Worm (Caenorhabditis elegans) whole organism, L1 larva: ENCODE measurements around the gene swt-4.

Experiments used
- C04F5.9 ChIP-seq: sonication (generic microtip); optimal IDR thresholded peaks from 2 replicates; lab custom pipeline; 2016; ENCODE audit warnings: missing genetic modification characterization, missing compliant biosample characterization
- C16A3.4 ChIP-seq: fragments of 150-350 bp; optimal IDR thresholded peaks from 2 replicates; lab custom pipeline; 2014; ENCODE audit warnings: missing biosample characterization, missing genetic modification characterization
- C34B4.2 ChIP-seq: sonication (generic microtip); optimal IDR thresholded peaks from 2 replicates; lab custom pipeline; 2017; ENCODE audit warnings: mild to moderate bottlenecking, missing genetic modification characterization, missing compliant biosample characterization
- aha-1 ChIP-seq: fragments of 150-350 bp; optimal IDR thresholded peaks from 2 replicates; lab custom pipeline; 2014; ENCODE audit warnings: missing biosample characterization, missing genetic modification characterization
- alr-1 ChIP-seq: fragments of 200-800 bp; sonication (Bioruptor generic); optimal IDR thresholded peaks from 2 replicates; lab custom pipeline; 2018; ENCODE audit warnings: borderline replicate concordance, mild to moderate bottlenecking, missing genetic modification characterization, missing compliant biosample characterization
- aly-2 ChIP-seq: fragments of 150-350 bp; optimal IDR thresholded peaks from 2 replicates; lab custom pipeline; 2014; ENCODE audit warnings: missing biosample characterization, missing genetic modification characterization
- ama-1 ChIP-seq: fragments of 150-350 bp; optimal IDR thresholded peaks from 2 replicates; lab custom pipeline; 2014
- blmp-1 ChIP-seq: fragments of 150-350 bp; optimal IDR thresholded peaks from 2 replicates; lab custom pipeline; 2014; ENCODE audit warnings: missing biosample characterization, missing genetic modification characterization
- ceh-82 ChIP-seq, 3 experiments: fragments of 150-350 bp in 1 of 3; sonication (generic microtip) in 2 of 3; optimal IDR thresholded peaks; 2 replicates each; lab custom pipeline; 2014 to 2017; ENCODE audit warnings: missing biosample characterization in 3 of 3, missing genetic modification characterization in 3 of 3
- ceh-88 ChIP-seq: fragments of 200-800 bp; sonication (Bioruptor generic); IDR thresholded peaks from 2 replicates; pipeline ENCODE4 v1.3.6; 2022; ENCODE audit warnings: missing genetic modification characterization, missing compliant biosample characterization
- ceh-90 ChIP-seq: sonication (generic microtip); optimal IDR thresholded peaks from 2 replicates; lab custom pipeline; 2016; ENCODE audit warnings: missing genetic modification characterization, missing compliant biosample characterization
- dsc-1 ChIP-seq: sonication (generic microtip); optimal IDR thresholded peaks from 2 replicates; lab custom pipeline; 2016; ENCODE audit warnings: mild to moderate bottlenecking, missing genetic modification characterization, missing compliant biosample characterization
- efl-1 ChIP-seq, 4 experiments: fragments of 150-350 bp; optimal IDR thresholded peaks in 3 of 4; peaks in 1 of 4; 1 replicate in 1 of 4; 2 replicates in 3 of 4; lab custom pipeline; 2014; ENCODE audit warnings: missing biosample characterization in 2 of 4, missing genetic modification characterization in 2 of 4, missing genetic modification reagents in 2 of 4
- egl-13 ChIP-seq: sonication (generic microtip); optimal IDR thresholded peaks from 2 replicates; lab custom pipeline; 2016; ENCODE audit warnings: missing genotype, missing genetic modification reagents, missing genetic modification characterization, missing compliant biosample characterization
- egl-27 ChIP-seq, 2 experiments: fragments of 150-350 bp in 1 of 2; sonication (generic microtip); optimal IDR thresholded peaks; 3 replicates each; lab custom pipeline; 2017 to 2018; ENCODE audit warnings: missing biosample characterization in 2 of 2, missing genetic modification characterization in 2 of 2, missing genetic modification reagents in 2 of 2
- elt-3 ChIP-seq, 6 experiments: fragments of 150-350 bp in 1 of 6; sonication (generic microtip); optimal IDR thresholded peaks; 2 replicates each; lab custom pipeline; 2017 to 2018; ENCODE audit warnings: missing biosample characterization in 6 of 6, missing genetic modification characterization in 6 of 6, inconsistent platforms in 1 of 6
- ets-5 ChIP-seq: fragments of 200-800 bp; sonication (Bioruptor generic); IDR thresholded peaks from 2 replicates; pipeline ENCODE4 v1.3.6; 2022; ENCODE audit warnings: missing genetic modification characterization, missing compliant biosample characterization
- fkh-8 ChIP-seq: sonication (generic microtip); optimal IDR thresholded peaks from 2 replicates; lab custom pipeline; 2016; ENCODE audit warnings: mild to moderate bottlenecking, missing genetic modification characterization, missing compliant biosample characterization
- grh-1 ChIP-seq: fragments of 200-800 bp; sonication (Bioruptor generic); IDR thresholded peaks from 2 replicates; pipeline ENCODE4 v1.3.6; 2022; ENCODE audit warnings: missing genetic modification reagents, missing genetic modification characterization, missing compliant biosample characterization
- hpl-2 ChIP-seq: fragments of 150-350 bp; optimal IDR thresholded peaks from 2 replicates; lab custom pipeline; 2014; ENCODE audit warnings: missing biosample characterization, missing genetic modification reagents, missing genetic modification characterization
- irx-1 ChIP-seq: sonication (generic microtip); optimal IDR thresholded peaks from 2 replicates; lab custom pipeline; 2016; ENCODE audit warnings: missing genetic modification characterization, missing compliant biosample characterization
- lir-3 ChIP-seq: sonication (generic microtip); optimal IDR thresholded peaks from 2 replicates; lab custom pipeline; 2016; ENCODE audit warnings: mild to moderate bottlenecking, missing genetic modification characterization, moderate library complexity, missing compliant biosample characterization; ENCODE audit not compliant: poor library complexity
- nhr-11 ChIP-seq: fragments of 150-350 bp; optimal IDR thresholded peaks from 2 replicates; lab custom pipeline; 2014; ENCODE audit warnings: missing biosample characterization, missing genetic modification characterization
- nhr-20 ChIP-seq: sonication (generic microtip); optimal IDR thresholded peaks from 2 replicates; lab custom pipeline; 2016; ENCODE audit warnings: mild to moderate bottlenecking, missing genetic modification characterization, missing compliant biosample characterization
- nhr-47 ChIP-seq: sonication (generic microtip); optimal IDR thresholded peaks from 2 replicates; lab custom pipeline; 2016; ENCODE audit warnings: mild to moderate bottlenecking, missing genetic modification characterization, moderate library complexity, missing compliant biosample characterization
- nhr-71 ChIP-seq: sonication (generic microtip); optimal IDR thresholded peaks from 2 replicates; lab custom pipeline; 2016; ENCODE audit warnings: mild to moderate bottlenecking, missing genetic modification characterization, moderate library complexity, missing compliant biosample characterization
- pqm-1 ChIP-seq: sonication (generic microtip); optimal IDR thresholded peaks from 3 replicates; lab custom pipeline; 2017; ENCODE audit warnings: missing biosample characterization, missing genetic modification characterization
- snpc-4 ChIP-seq: fragments of 150-350 bp; optimal IDR thresholded peaks from 2 replicates; lab custom pipeline; 2014; ENCODE audit warnings: missing biosample characterization, missing genetic modification characterization
- sup-37 ChIP-seq: fragments of 200-800 bp; sonication (Bioruptor generic); optimal IDR thresholded peaks from 2 replicates; lab custom pipeline; 2018; ENCODE audit warnings: mild to moderate bottlenecking, missing genetic modification characterization, missing compliant biosample characterization
- swsn-7 ChIP-seq: sonication (generic microtip); optimal IDR thresholded peaks from 2 replicates; lab custom pipeline; 2016; ENCODE audit warnings: missing genetic modification characterization, missing compliant biosample characterization
- tlp-1 ChIP-seq: fragments of 150-350 bp; optimal IDR thresholded peaks from 2 replicates; lab custom pipeline; 2014; ENCODE audit warnings: missing biosample characterization, missing genetic modification characterization
- unc-30 ChIP-seq: sonication (generic microtip); optimal IDR thresholded peaks from 2 replicates; lab custom pipeline; 2017; ENCODE audit warnings: missing biosample characterization, missing genetic modification characterization
- unc-86 ChIP-seq: sonication (generic microtip); optimal IDR thresholded peaks from 2 replicates; lab custom pipeline; 2016; ENCODE audit warnings: missing genetic modification characterization, missing compliant biosample characterization
- unc-98 ChIP-seq: fragments of 200-800 bp; sonication (Bioruptor generic); IDR thresholded peaks from 2 replicates; pipeline ENCODE4 v1.3.6; 2022; ENCODE audit warnings: missing genetic modification characterization, missing compliant biosample characterization
- xbp-1 ChIP-seq: sonication (generic microtip); optimal IDR thresholded peaks from 2 replicates; lab custom pipeline; 2016; ENCODE audit warnings: missing genetic modification characterization, missing compliant biosample characterization
- ztf-11 ChIP-seq, 2 experiments: sonication (generic microtip); optimal IDR thresholded peaks; 2 replicates each; lab custom pipeline; 2016 to 2017; ENCODE audit warnings: missing genetic modification characterization in 2 of 2, missing biosample characterization in 1 of 2, missing compliant biosample characterization in 1 of 2
- ztf-4 ChIP-seq: fragments of 150-350 bp; optimal IDR thresholded peaks from 2 replicates; lab custom pipeline; 2014; ENCODE audit warnings: missing biosample characterization, missing genetic modification characterization

swt-4 gene

ce11 chrIII:10621208-10621607 is 7.7 kb downstream of the swt-4 start, which contains the start of the genes lron-10 and hpr-9 (continued):
- TF ChIP-seq ceh-82 (tag; optimal IDR thresholded peaks at IDR 0.05; lab: Kevin White, UChicago) = peak in 2 of 3 experiments; percentile 36 to 66
- TF ChIP-seq aly-2 (tag; lab: Kevin White, UChicago) = peak; percentile 49
- TF ChIP-seq snpc-4 (tag; lab: Kevin White, UChicago) = peak; percentile 32
- peak; percentile 90 for TF ChIP-seq grh-1
- no peak for TF ChIP-seq pqm-1
- TF ChIP-seq ztf-4 (tag; lab: Kevin White, UChicago) = peak; percentile 42
- peak; percentile 61; the same call in 1 of the 2 replicates for TF ChIP-seq ceh-88 (GFP tag; lab: Robert Waterston, UW)
- peak; percentile 70 for TF ChIP-seq C16A3.4 (tag; lab: Kevin White, UChicago)
- no peak for TF ChIP-seq ama-1 (lab: Kevin White, UChicago)
- peak; percentile 47 for TF ChIP-seq sup-37 (GFP tag; lab: Kevin White, UChicago)
- TF ChIP-seq lir-3 (tag; lab: Kevin White, UChicago) = peak; percentile 97
- peak; percentile 91 for TF ChIP-seq nhr-20
- TF ChIP-seq nhr-47 (tag; lab: Kevin White, UChicago) = peak; percentile 94
- peak; percentile 93 for TF ChIP-seq ceh-90 (tag; lab: Kevin White, UChicago)

- TF ChIP-seq elt-3 (tag; optimal IDR thresholded peaks at IDR 0.05; lab: Kevin White, UChicago) (no peak), irx-1 (tag; lab: Kevin White, UChicago) (no peak), dsc-1 (tag; lab: Kevin White, UChicago) (no peak), efl-1 (optimal IDR thresholded peaks at IDR 0.05; lab: Kevin White, UChicago) (no peak), efl-1 (GFP tag; optimal IDR thresholded peaks at IDR 0.05 in 1 of 2; lab: Kevin White, UChicago) (no peak), nhr-11 (tag; lab: Kevin White, UChicago) (no peak), swsn-7 (tag; lab: Kevin White, UChicago) (no peak), C04F5.9 (tag; lab: Kevin White, UChicago) (no peak), tlp-1 (tag; lab: Kevin White, UChicago) (no peak), lir-3 (tag; lab: Kevin White, UChicago) (no peak), ztf-11 (tag; optimal IDR thresholded peaks at IDR 0.05; lab: Kevin White, UChicago) (no peak), unc-98 (GFP tag; lab: Robert Waterston, UW) (no peak), hpl-2 (GFP tag; lab: Kevin White, UChicago) (no peak)
Observed at ce11 chrIII:10615166-10615565, 13.8 kb downstream of the swt-4 start, which contains the start of gene mrpl-22. Gene mrpl-22 (plus strand): TSS chrIII:10615466.

ce11 chrIII:10612333-10612732 is 16.6 kb downstream of the swt-4 start, which contains the start of gene Y39A1A.24:
Gene Y39A1A.24 (plus strand): TSS chrIII:10612633.
- no peak for TF ChIP-seq snpc-4 (tag; lab: Kevin White, UChicago)
- no peak for TF ChIP-seq fkh-8
- TF ChIP-seq aha-1 (tag; lab: Kevin White, UChicago) = no peak

ce11 chrIII:10608161-10608560 is 20.8 kb downstream of the swt-4 start:
- TF ChIP-seq egl-27 (tag; optimal IDR thresholded peaks at IDR 0.05; lab: Kevin White, UChicago) (no peak), nhr-71 (peak; percentile 41), C34B4.2 (no peak), blmp-1 (tag; lab: Kevin White, UChicago) (no peak), efl-1 (optimal IDR thresholded peaks at IDR 0.05; lab: Kevin White, UChicago) (no peak), efl-1 (GFP tag; optimal IDR thresholded peaks at IDR 0.05 in 1 of 2; lab: Kevin White, UChicago) (peak in 1 of 2 experiments; percentile 86), ets-5 (GFP tag; lab: Robert Waterston, UW) (no peak), nhr-47 (tag; lab: Kevin White, UChicago) (peak; percentile 36), unc-86 (peak; percentile 51), dsc-1 (tag; lab: Kevin White, UChicago) (peak; percentile 69), egl-13 (tag; lab: Kevin White, UChicago) (peak; percentile 13), fkh-8 (peak; percentile 54), xbp-1 (tag; lab: Kevin White, UChicago) (no peak), ceh-88 (GFP tag; lab: Robert Waterston, UW) (no peak), unc-30 (no peak), alr-1 (tag; lab: Kevin White, UChicago) (no peak)
